Worm (Caenorhabditis elegans) whole organism, L2 larva: Measurements from ENCODE around the gene F17C11.13.

Experiments used
- C34F6.9 ChIP-seq: fragments of 150-350 bp; optimal IDR thresholded peaks from 2 replicates; lab custom pipeline; 2014; ENCODE audit warnings: missing biosample characterization, missing genetic modification characterization
- F13H6.1 ChIP-seq: sonication (generic microtip); optimal IDR thresholded peaks from 2 replicates; lab custom pipeline; 2016; ENCODE audit warnings: missing genetic modification characterization, missing compliant biosample characterization
- ZK546.5 ChIP-seq: sonication (generic microtip); optimal IDR thresholded peaks from 2 replicates; lab custom pipeline; 2017; ENCODE audit warnings: missing biosample characterization, missing genetic modification characterization
- aly-2 ChIP-seq: fragments of 150-350 bp; optimal IDR thresholded peaks from 2 replicates; lab custom pipeline; 2014; ENCODE audit warnings: missing biosample characterization, missing genetic modification characterization
- ama-1 ChIP-seq: fragments of 150-350 bp; optimal IDR thresholded peaks from 2 replicates; lab custom pipeline; 2018; ENCODE audit warnings: inconsistent platforms
- blmp-1 ChIP-seq: sonication (generic microtip); optimal IDR thresholded peaks from 2 replicates; lab custom pipeline; 2017; ENCODE audit warnings: missing genetic modification characterization, mild to moderate bottlenecking, missing compliant biosample characterization, antibody characterized with exemption, moderate library complexity; ENCODE audit not compliant: insufficient read depth
- crh-2 ChIP-seq: sonication (generic microtip); optimal IDR thresholded peaks from 2 replicates; lab custom pipeline; 2017; ENCODE audit warnings: missing biosample characterization, missing genetic modification characterization
- dmd-4 ChIP-seq: sonication (generic microtip); optimal IDR thresholded peaks from 2 replicates; lab custom pipeline; 2017; ENCODE audit warnings: missing biosample characterization, missing genetic modification characterization
- egl-27 ChIP-seq: sonication (generic microtip); optimal IDR thresholded peaks from 3 replicates; lab custom pipeline; 2017; ENCODE audit warnings: missing biosample characterization, missing genetic modification reagents, missing genetic modification characterization
- elt-1 ChIP-seq: fragments of 150-350 bp; optimal IDR thresholded peaks from 2 replicates; lab custom pipeline; 2014; ENCODE audit warnings: missing biosample characterization, missing genetic modification characterization
- fos-1 ChIP-seq: fragments of 150-350 bp; optimal IDR thresholded peaks from 2 replicates; lab custom pipeline; 2014; ENCODE audit warnings: missing biosample characterization, missing genetic modification characterization
- gmeb-1 ChIP-seq: fragments of 150-350 bp; optimal IDR thresholded peaks from 2 replicates; lab custom pipeline; 2014; ENCODE audit warnings: missing biosample characterization, missing genetic modification characterization
- lin-11 ChIP-seq: fragments of 150-350 bp; sonication (generic microtip); optimal IDR thresholded peaks from 2 replicates; lab custom pipeline; 2014; ENCODE audit warnings: missing biosample characterization, missing genetic modification characterization, inconsistent platforms, mixed read lengths
- lin-13 ChIP-seq: fragments of 150-350 bp; optimal IDR thresholded peaks from 2 replicates; lab custom pipeline; 2014; ENCODE audit warnings: missing biosample characterization, missing genetic modification reagents, missing genetic modification characterization
- lsy-2 ChIP-seq, 2 experiments: fragments of 150-350 bp in 1 of 2; sonication (generic microtip) in 1 of 2; optimal IDR thresholded peaks; 2 replicates each; lab custom pipeline; 2014 to 2017; ENCODE audit warnings: missing biosample characterization in 2 of 2, missing genetic modification characterization in 2 of 2
- mab-5 ChIP-seq: fragments of 150-350 bp; optimal IDR thresholded peaks from 2 replicates; lab custom pipeline; 2014; ENCODE audit warnings: missing biosample characterization, missing genetic modification characterization
- nhr-12 ChIP-seq: fragments of 150-350 bp; optimal IDR thresholded peaks from 2 replicates; lab custom pipeline; 2014; ENCODE audit warnings: missing biosample characterization, missing genetic modification characterization
- nhr-23 ChIP-seq: fragments of 150-350 bp; optimal IDR thresholded peaks from 2 replicates; lab custom pipeline; 2014; ENCODE audit warnings: missing biosample characterization, missing genetic modification reagents, missing genetic modification characterization
- nhr-237 ChIP-seq: fragments of 150-350 bp; optimal IDR thresholded peaks from 2 replicates; lab custom pipeline; 2014; ENCODE audit warnings: missing biosample characterization, missing genetic modification characterization
- nhr-77 ChIP-seq: fragments of 150-350 bp; optimal IDR thresholded peaks from 2 replicates; lab custom pipeline; 2014; ENCODE audit warnings: missing biosample characterization, missing genetic modification characterization
- skn-1 ChIP-seq: sonication (generic microtip); optimal IDR thresholded peaks from 2 replicates; lab custom pipeline; 2017; ENCODE audit warnings: missing biosample characterization, missing genetic modification characterization
- sma-9 ChIP-seq, 2 experiments: fragments of 150-350 bp in 1 of 2; sonication (generic microtip) in 1 of 2; optimal IDR thresholded peaks; 2 replicates each; lab custom pipeline; 2014 to 2016; ENCODE audit warnings: missing genetic modification characterization in 2 of 2, mild to moderate bottlenecking in 1 of 2, missing biosample characterization in 1 of 2, missing compliant biosample characterization in 1 of 2, missing genetic modification reagents in 1 of 2, moderate library complexity in 1 of 2
- snpc-4 ChIP-seq: fragments of 150-350 bp; optimal IDR thresholded peaks from 2 replicates; lab custom pipeline; 2014; ENCODE audit warnings: missing biosample characterization, missing genetic modification characterization
- unc-39 ChIP-seq: fragments of 150-350 bp; optimal IDR thresholded peaks from 2 replicates; lab custom pipeline; 2014; ENCODE audit warnings: missing biosample characterization, missing genetic modification characterization
- unc-55 ChIP-seq: fragments of 150-350 bp; sonication (generic microtip); optimal IDR thresholded peaks from 3 replicates; lab custom pipeline; 2014; ENCODE audit warnings: missing biosample characterization, missing genetic modification reagents, missing genetic modification characterization
- unc-62 ChIP-seq: fragments of 150-350 bp; optimal IDR thresholded peaks from 2 replicates; lab custom pipeline; 2014; ENCODE audit warnings: missing biosample characterization, missing genetic modification reagents, missing genetic modification characterization
- zag-1 ChIP-seq: fragments of 150-350 bp; optimal IDR thresholded peaks from 2 replicates; lab custom pipeline; 2014; ENCODE audit warnings: missing biosample characterization, missing genetic modification characterization
- ztf-11 ChIP-seq: sonication (generic microtip); optimal IDR thresholded peaks from 2 replicates; lab custom pipeline; 2017; ENCODE audit warnings: missing biosample characterization, missing genetic modification characterization

F17C11.13 gene

ce11 chrV:10918373-10918772 lies 37.4 kb upstream of the F17C11.13 start, which contains the start of gene F58B4.2:
F58B4.2 (minus strand) TSS chrV:10918473.
- TF ChIP-seq F13H6.1 (tag; lab: Kevin White, UChicago) (no peak), dmd-4 (no peak), blmp-1 (tag; lab: Kevin White, UChicago) (no peak), nhr-23 (tag; lab: Kevin White, UChicago) (no peak)

- TF ChIP-seq ZK546.5 (tag; lab: Kevin White, UChicago), result no peak
- TF ChIP-seq snpc-4 (tag; lab: Kevin White, UChicago), result no peak
- TF ChIP-seq unc-39 (tag; lab: Kevin White, UChicago), result no peak
Measured at ce11 chrV:10921747-10922146, 34.0 kb upstream of the F17C11.13 start, which contains the start of gene nas-31. nas-31 (minus strand) TSS chrV:10921847.

ce11 chrV:10923229-10923628 lies 32.5 kb upstream of the F17C11.13 start, which contains the start of gene F58B4.7:
F58B4.7 (minus strand) TSS chrV:10923329.
- TF ChIP-seq mab-5 (tag; lab: Kevin White, UChicago) (no peak), skn-1 (no peak), zag-1 (tag; lab: Kevin White, UChicago) (no peak), lin-13 (GFP tag; lab: Kevin White, UChicago) (no peak), egl-27 (tag; lab: Kevin White, UChicago) (no peak), nhr-77 (no peak), unc-62 (no peak), nhr-12 (tag; lab: Kevin White, UChicago) (no peak), C34F6.9 (tag; lab: Kevin White, UChicago) (no peak), unc-39 (tag; lab: Kevin White, UChicago) (no peak), nhr-237 (tag; lab: Kevin White, UChicago) (no peak), blmp-1 (tag; lab: Kevin White, UChicago) (no peak), lsy-2 (tag; optimal IDR thresholded peaks at IDR 0.05; lab: Kevin White, UChicago) (no peak), ztf-11 (tag; lab: Kevin White, UChicago) (no peak), aly-2 (tag; lab: Kevin White, UChicago) (no peak), unc-55 (no peak), dmd-4 (no peak), ama-1 (lab: Kevin White, UChicago) (no peak), crh-2 (tag; lab: Kevin White, UChicago) (no peak)

- TF ChIP-seq lin-11 (peak; percentile 12), blmp-1 (tag; lab: Kevin White, UChicago) (no peak), F13H6.1 (tag; lab: Kevin White, UChicago) (no peak)
Measured at ce11 chrV:10924731-10925130, 31.0 kb upstream of the F17C11.13 start, which contains the start of gene F58B4.6. F58B4.6 (plus strand) TSS chrV:10925031.

- TF ChIP-seq lin-11 (peak; percentile 35), elt-1 (tag; lab: Kevin White, UChicago) (no peak)
Measured at ce11 chrV:10925658-10926057, 30.1 kb upstream of the F17C11.13 start.

- TF ChIP-seq lin-11 (peak; percentile 39), nhr-77 (no peak)
- TF ChIP-seq, all 48 proteins: peak for 1
Measured at ce11 chrV:10929511-10929910, 26.2 kb upstream of the F17C11.13 start, which contains the start of gene F58B4.3. F58B4.3 (plus strand) TSS chrV:10929811.

ce11 chrV:10931189-10931588 lies 24.5 kb upstream of the F17C11.13 start, which contains the start of gene scvp-1:
scvp-1 (minus strand) TSS chrV:10931289.
- TF ChIP-seq unc-62 (no peak), C34F6.9 (tag; lab: Kevin White, UChicago) (no peak), fos-1 (tag; lab: Kevin White, UChicago) (no peak)

- TF ChIP-seq crh-2 (tag; lab: Kevin White, UChicago), result peak; percentile 54
- no peak for TF ChIP-seq gmeb-1
- peak; percentile 71 for TF ChIP-seq sma-9 (GFP tag; optimal IDR thresholded peaks at IDR 0.05; lab: Kevin White, UChicago)
- TF ChIP-seq sma-9 (tag; optimal IDR thresholded peaks at IDR 0.05; lab: Kevin White, UChicago), result no peak
- TF ChIP-seq fos-1 (tag; lab: Kevin White, UChicago), result peak; percentile 43
Measured at ce11 chrV:10932411-10932810, 23.3 kb upstream of the F17C11.13 start, which contains the start of gene F58B4.5. F58B4.5 (plus strand) TSS chrV:10932693.
